Fruit fly (Drosophila melanogaster) whole organism, pupa: Measurements from ENCODE around the gene scrib.

Source experiments
- CG10348 ChIP-seq: fragments of 200-800 bp; sonication (Bioruptor generic); IDR thresholded peaks from 2 replicates; pipeline ENCODE4 v1.3.6; 2022; ENCODE audit warnings: missing biosample characterization, missing genetic modification characterization
- CG12605 ChIP-seq: fragments of 200-800 bp; sonication (Bioruptor generic); IDR thresholded peaks from 2 replicates; pipeline ENCODE4 v1.3.6; 2022; ENCODE audit warnings: missing biosample characterization, missing genetic modification characterization
- CG13204 ChIP-seq: fragments of 200-800 bp; sonication (Bioruptor generic); optimal IDR thresholded peaks from 2 replicates; lab custom pipeline; 2018; ENCODE audit warnings: missing biosample characterization, mild to moderate bottlenecking, missing genetic modification characterization, moderate library complexity
- CG14655 ChIP-seq: fragments of 200-800 bp; sonication (Bioruptor generic); optimal IDR thresholded peaks from 3 replicates; lab custom pipeline; 2017; ENCODE audit warnings: mild to moderate bottlenecking, missing biosample characterization, missing genetic modification reagents, missing genetic modification characterization
- CG15710 ChIP-seq: fragments of 200-800 bp; sonication (Bioruptor generic); optimal IDR thresholded peaks from 2 replicates; lab custom pipeline; 2018; ENCODE audit warnings: missing biosample characterization, mild to moderate bottlenecking, missing genetic modification characterization, moderate library complexity
- CG17806 ChIP-seq: fragments of 200-800 bp; sonication (Bioruptor generic); optimal IDR thresholded peaks from 2 replicates; lab custom pipeline; 2018; ENCODE audit warnings: missing biosample characterization, mild to moderate bottlenecking, missing genetic modification characterization, moderate library complexity
- CG32121 ChIP-seq: fragments of 200-800 bp; sonication (Bioruptor generic); IDR thresholded peaks from 2 replicates; pipeline ENCODE4 v1.3.6; 2022; ENCODE audit warnings: missing biosample characterization, missing genetic modification characterization
- CG34367 ChIP-seq: fragments of 200-800 bp; sonication (Bioruptor generic); optimal IDR thresholded peaks from 2 replicates; lab custom pipeline; 2018; ENCODE audit warnings: missing biosample characterization, mild to moderate bottlenecking, missing genetic modification characterization
- CG4496 ChIP-seq: fragments of 200-800 bp; sonication (Bioruptor generic); IDR thresholded peaks from 3 replicates; pipeline ENCODE4 v1.3.6; 2022; ENCODE audit warnings: missing biosample characterization, missing genetic modification characterization
- CG8159 ChIP-seq: fragments of 200-800 bp; sonication (Bioruptor generic); optimal IDR thresholded peaks from 3 replicates; lab custom pipeline; 2018; ENCODE audit warnings: missing biosample characterization, mild to moderate bottlenecking, missing genetic modification characterization, moderate library complexity
- CG8301 ChIP-seq: fragments of 200-800 bp; sonication (Bioruptor generic); optimal IDR thresholded peaks from 2 replicates; lab custom pipeline; 2018; ENCODE audit warnings: missing biosample characterization, mild to moderate bottlenecking, missing genetic modification characterization
- CG9948 ChIP-seq: fragments of 200-800 bp; sonication (Bioruptor generic); optimal IDR thresholded peaks from 2 replicates; lab custom pipeline; 2018; ENCODE audit warnings: missing biosample characterization, mild to moderate bottlenecking, missing genetic modification characterization, moderate library complexity
- D1 ChIP-seq: fragments of 200-800 bp; sonication (Bioruptor generic); optimal IDR thresholded peaks from 2 replicates; lab custom pipeline; 2018; ENCODE audit warnings: missing biosample characterization, mild to moderate bottlenecking, missing genetic modification characterization, moderate library complexity
- EcR ChIP-seq: fragments of 200-800 bp; sonication (Bioruptor generic); optimal IDR thresholded peaks from 3 replicates; lab custom pipeline; 2019; ENCODE audit warnings: missing biosample characterization, missing genetic modification characterization, mild to moderate bottlenecking, moderate library complexity, missing genetic modification reagents
- Ets98B ChIP-seq: fragments of 200-800 bp; sonication (Bioruptor generic); IDR thresholded peaks from 2 replicates; pipeline ENCODE4 v1.3.6; 2022; ENCODE audit warnings: missing biosample characterization, missing genetic modification characterization
- Pif1A ChIP-seq: fragments of 200-800 bp; sonication (Bioruptor generic); optimal IDR thresholded peaks from 3 replicates; lab custom pipeline; 2016; ENCODE audit warnings: missing biosample characterization, missing genetic modification characterization
- Pif1B ChIP-seq: fragments of 200-800 bp; sonication (Bioruptor generic); optimal IDR thresholded peaks from 3 replicates; lab custom pipeline; 2016; ENCODE audit warnings: missing biosample characterization, missing genetic modification characterization
- Snoo ChIP-seq: fragments of 200-800 bp; sonication (Bioruptor generic); optimal IDR thresholded peaks from 3 replicates; lab custom pipeline; 2017; ENCODE audit warnings: missing biosample characterization, mild to moderate bottlenecking, missing genetic modification characterization, inconsistent platforms
- fd96Ca ChIP-seq: fragments of 200-800 bp; sonication (Bioruptor generic); IDR thresholded peaks from 3 replicates; pipeline ENCODE4 v1.3.6; 2022; ENCODE audit warnings: missing biosample characterization, missing genetic modification characterization
- gl ChIP-seq: fragments of 200-800 bp; sonication (Bioruptor generic); optimal IDR thresholded peaks from 2 replicates; lab custom pipeline; 2018; ENCODE audit warnings: missing biosample characterization, mild to moderate bottlenecking, missing genetic modification characterization
- rn ChIP-seq: fragments of 200-800 bp; sonication (Bioruptor generic); IDR thresholded peaks from 2 replicates; pipeline ENCODE4 v1.3.6; 2022; ENCODE audit warnings: missing biosample characterization, missing genetic modification characterization

Gene scrib

DNA sequence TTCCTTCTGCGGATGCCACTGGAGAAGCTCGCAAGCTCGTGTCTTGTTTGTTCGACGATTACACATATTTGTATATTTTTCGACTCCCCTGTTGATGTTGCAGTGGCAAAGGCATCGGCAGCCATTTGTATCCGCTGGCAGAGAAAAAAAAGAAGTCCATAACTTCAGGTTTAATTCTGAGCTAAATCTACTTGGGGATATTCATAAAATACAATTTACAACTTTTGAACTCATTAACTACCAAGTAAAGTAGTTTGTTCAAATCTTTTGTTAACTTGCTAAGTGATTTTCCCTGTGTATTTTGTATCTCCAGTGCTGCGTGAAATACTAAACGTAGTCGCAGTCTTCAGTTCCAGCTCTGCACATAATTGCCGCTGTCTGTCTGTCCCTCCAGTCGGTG, 6.0 kb downstream of the scrib start:
- peak; percentile 93 for TF ChIP-seq CG4496 (GFP tag; lab: Robert Waterston, UW)
- TF ChIP-seq CG10348 (GFP tag; lab: Robert Waterston, UW) = peak; percentile 56; the same call in 1 of the 2 replicates
- TF ChIP-seq CG15710 (tag; lab: Kevin White, UChicago) = peak; percentile 92
- TF ChIP-seq gl = peak; percentile 87
- peak; percentile 91 for TF ChIP-seq Ets98B (GFP tag; lab: Robert Waterston, UW)
- peak; percentile 84 for TF ChIP-seq Pif1B (GFP tag; lab: Kevin White, UChicago)
- peak; percentile 77 for TF ChIP-seq CG13204 (GFP tag; lab: Kevin White, UChicago)
- TF ChIP-seq CG12605 (GFP tag; lab: Robert Waterston, UW) = peak; percentile 90
- TF ChIP-seq Snoo (tag; lab: Kevin White, UChicago) = no peak
- peak; percentile 58 for TF ChIP-seq rn (GFP tag; lab: Robert Waterston, UW)
- peak; percentile 93 for TF ChIP-seq CG9948 (tag; lab: Kevin White, UChicago)
- peak; percentile 95 for TF ChIP-seq CG8301 (tag; lab: Kevin White, UChicago)
- TF ChIP-seq fd96Ca = peak; percentile 83; the same call in 2 of the 3 replicates
- TF ChIP-seq CG34367 = peak; percentile 93
- peak; percentile 86 for TF ChIP-seq D1
- peak; percentile 81 for TF ChIP-seq Pif1A (GFP tag; lab: Kevin White, UChicago)
- peak; percentile 89 for TF ChIP-seq CG32121
- peak; percentile 90 for TF ChIP-seq CG8159 (tag; lab: Kevin White, UChicago)
- TF ChIP-seq CG17806 = peak; percentile 93
- TF ChIP-seq EcR (GFP tag; lab: Kevin White, UChicago) = peak; percentile 3
- peak; percentile 95 for TF ChIP-seq CG14655 (GFP tag; lab: Kevin White, UChicago)

DNA sequence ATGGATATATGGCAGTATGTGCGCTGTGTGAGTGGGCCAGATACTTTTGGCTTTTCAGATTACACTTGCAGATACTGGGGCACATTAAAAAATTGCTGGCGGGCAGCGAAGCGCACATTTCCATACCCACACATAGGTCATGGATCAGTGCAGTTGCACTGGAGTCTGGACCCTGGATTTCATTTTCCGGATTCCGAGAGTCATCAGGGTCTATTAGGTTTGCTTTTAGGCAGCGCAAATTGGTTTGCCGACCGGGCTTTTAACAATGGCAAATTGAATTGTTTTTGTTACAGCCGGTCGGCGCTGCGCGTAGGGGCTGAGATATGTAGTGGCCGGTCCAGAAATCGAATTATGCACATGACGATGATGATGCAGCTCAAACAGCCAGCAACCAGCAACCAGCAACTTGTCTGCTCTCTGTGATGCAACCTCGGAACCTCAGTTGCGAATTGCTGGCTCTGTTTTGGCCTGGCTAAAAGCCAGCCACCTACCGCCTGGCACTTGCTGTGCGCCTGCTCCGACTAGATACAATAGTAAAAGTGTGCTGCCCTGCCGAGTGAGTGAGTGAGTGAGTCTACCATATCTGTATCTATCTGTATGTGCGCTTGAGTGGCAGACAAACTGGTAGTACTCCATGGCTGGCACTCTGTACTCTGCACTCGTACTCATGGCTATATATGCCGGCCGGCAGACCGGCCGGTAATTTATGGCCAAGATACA, 6.7 kb downstream of the scrib start:
- TF ChIP-seq CG15710 (tag; lab: Kevin White, UChicago) (peak; percentile 27), CG14655 (GFP tag; lab: Kevin White, UChicago) (peak; percentile 62), D1 (no peak), CG32121 (peak; percentile 44; the same call in 1 of the 2 replicates), fd96Ca (peak; percentile 74), CG17806 (peak; percentile 39), CG34367 (no peak), EcR (GFP tag; lab: Kevin White, UChicago) (peak; percentile 31), CG8159 (tag; lab: Kevin White, UChicago) (peak; percentile 59), CG12605 (GFP tag; lab: Robert Waterston, UW) (no peak; the same call in 1 of the 2 replicates), CG4496 (GFP tag; lab: Robert Waterston, UW) (peak; percentile 63; the same call in 2 of the 3 replicates), CG9948 (tag; lab: Kevin White, UChicago) (peak; percentile 23), CG8301 (tag; lab: Kevin White, UChicago) (peak; percentile 34), CG13204 (GFP tag; lab: Kevin White, UChicago) (no peak)

DNA sequence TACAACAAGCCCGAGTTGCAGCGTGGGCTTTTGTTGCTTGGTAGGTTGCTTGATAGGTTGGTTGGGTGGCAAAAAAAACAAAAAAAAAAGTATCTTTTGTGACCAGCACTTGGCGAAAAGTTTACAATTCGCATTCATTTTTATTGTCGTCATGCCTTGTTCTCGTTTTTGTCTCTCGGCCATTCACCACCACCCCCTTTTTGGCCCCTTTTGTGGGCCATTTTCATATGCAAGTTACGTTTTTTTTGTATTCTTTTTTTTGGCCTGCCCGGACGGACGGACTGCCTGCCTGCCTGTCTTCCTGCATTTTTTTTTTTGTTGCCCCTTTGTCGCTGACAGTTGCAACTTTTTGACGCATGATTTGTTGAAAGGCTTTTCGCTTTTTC, 7.3 kb downstream of the scrib start:
- TF ChIP-seq CG4496 (GFP tag; lab: Robert Waterston, UW) (peak; percentile 59; the same call in 1 of the 3 replicates), CG34367 (peak; percentile 42), CG12605 (GFP tag; lab: Robert Waterston, UW) (peak; percentile 60), Pif1B (GFP tag; lab: Kevin White, UChicago) (no peak), rn (GFP tag; lab: Robert Waterston, UW) (no peak), EcR (GFP tag; lab: Kevin White, UChicago) (peak; percentile 31), CG17806 (peak; percentile 40), D1 (no peak), CG14655 (GFP tag; lab: Kevin White, UChicago) (peak; percentile 55), Pif1A (GFP tag; lab: Kevin White, UChicago) (no peak), CG32121 (0 out of 2 replicates have a peak, but pooled peaks have one; percentile 24), CG9948 (tag; lab: Kevin White, UChicago) (peak; percentile 35), CG8159 (tag; lab: Kevin White, UChicago) (peak; percentile 57), CG13204 (GFP tag; lab: Kevin White, UChicago) (peak; percentile 41), CG8301 (tag; lab: Kevin White, UChicago) (peak; percentile 35), fd96Ca (peak; percentile 68; the same call in 2 of the 3 replicates), gl (peak; percentile 60), Snoo (tag; lab: Kevin White, UChicago) (no peak), Ets98B (GFP tag; lab: Robert Waterston, UW) (peak; percentile 39; the same call in 1 of the 2 replicates), CG15710 (tag; lab: Kevin White, UChicago) (peak; percentile 31), CG10348 (GFP tag; lab: Robert Waterston, UW) (no peak)

DNA sequence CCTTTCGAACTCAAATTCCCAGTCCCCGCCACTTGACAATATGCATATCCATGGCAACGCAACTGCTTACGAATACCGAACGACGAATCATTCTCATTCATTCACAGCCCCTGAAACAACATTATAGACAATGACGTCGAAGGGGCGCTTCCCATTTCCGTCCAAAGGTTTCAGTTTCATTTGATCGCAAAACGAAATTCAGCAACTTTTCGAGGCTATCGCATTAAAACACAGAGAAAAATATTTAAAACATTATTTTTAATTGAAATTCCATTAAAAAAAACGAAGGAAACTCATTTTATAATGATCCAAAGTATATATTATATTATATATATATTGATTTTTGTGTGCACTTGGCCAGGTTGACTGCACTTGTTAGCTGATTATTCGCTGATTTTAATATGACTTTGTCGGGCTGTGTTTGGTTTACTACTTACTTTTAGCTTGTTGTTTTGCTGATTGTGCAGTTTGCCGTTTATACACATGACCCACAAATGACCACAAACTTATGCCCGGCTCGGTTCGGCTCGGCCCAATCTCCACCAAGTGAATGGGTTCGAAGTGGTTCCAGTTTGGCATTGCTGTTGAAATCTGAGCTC, 10.3 kb downstream of the scrib start:
- TF ChIP-seq CG9948 (tag; lab: Kevin White, UChicago) = no peak
- no peak for TF ChIP-seq CG4496 (GFP tag; lab: Robert Waterston, UW)
- TF ChIP-seq CG12605 (GFP tag; lab: Robert Waterston, UW) = no peak
- TF ChIP-seq EcR (GFP tag; lab: Kevin White, UChicago) = no peak
- TF ChIP-seq CG34367 = no peak
- TF ChIP-seq CG15710 (tag; lab: Kevin White, UChicago) = no peak
- no peak for TF ChIP-seq CG13204 (GFP tag; lab: Kevin White, UChicago)

DNA sequence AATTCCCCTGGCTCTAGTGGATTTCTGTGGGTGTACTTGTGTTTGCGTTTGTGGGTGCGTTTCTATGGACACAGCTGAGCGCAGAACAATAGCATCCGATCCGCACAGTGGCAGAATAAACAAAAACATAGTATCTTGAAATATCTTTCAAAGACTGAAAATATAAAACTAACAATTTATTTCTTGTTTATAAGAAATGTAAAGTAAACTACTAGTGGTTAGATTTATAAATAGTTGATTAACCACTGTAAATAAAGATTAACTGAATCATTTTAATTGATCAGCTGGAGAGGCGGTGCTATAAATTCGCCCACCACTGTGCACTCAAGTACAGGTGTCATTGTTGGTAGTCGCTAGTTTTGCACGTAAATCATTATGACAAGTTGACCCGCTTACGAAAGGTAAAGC, 11.5 kb downstream of the scrib start:
- TF ChIP-seq Pif1B (GFP tag; lab: Kevin White, UChicago) = no peak
- TF ChIP-seq CG10348 (GFP tag; lab: Robert Waterston, UW) = peak; percentile 39; the same call in 1 of the 2 replicates
- TF ChIP-seq CG8159 (tag; lab: Kevin White, UChicago) = peak; percentile 19
- peak; percentile 64 for TF ChIP-seq CG8301 (tag; lab: Kevin White, UChicago)
- TF ChIP-seq CG9948 (tag; lab: Kevin White, UChicago) = peak; percentile 11
- no peak for TF ChIP-seq CG34367
- TF ChIP-seq Ets98B (GFP tag; lab: Robert Waterston, UW) = peak; percentile 27; the same call in 1 of the 2 replicates
- TF ChIP-seq rn (GFP tag; lab: Robert Waterston, UW) = peak; percentile 48; the same call in 1 of the 2 replicates
- TF ChIP-seq Snoo (tag; lab: Kevin White, UChicago) = no peak
- no peak for TF ChIP-seq EcR (GFP tag; lab: Kevin White, UChicago)
- peak; percentile 67; the same call in 2 of the 3 replicates for TF ChIP-seq fd96Ca
- TF ChIP-seq CG14655 (GFP tag; lab: Kevin White, UChicago) = peak; percentile 64
- peak; percentile 28 for TF ChIP-seq Pif1A (GFP tag; lab: Kevin White, UChicago)
- TF ChIP-seq gl = no peak
- TF ChIP-seq CG32121 = peak; percentile 80
- peak; percentile 1 for TF ChIP-seq CG15710 (tag; lab: Kevin White, UChicago)
- peak; percentile 4 for TF ChIP-seq CG17806
- no peak for TF ChIP-seq CG12605 (GFP tag; lab: Robert Waterston, UW)
- TF ChIP-seq CG4496 (GFP tag; lab: Robert Waterston, UW) = peak; percentile 35; the same call in 1 of the 3 replicates
- TF ChIP-seq, all 21 proteins: peak for 13
